Worm (Caenorhabditis elegans) whole organism, L1 larva: ENCODE measurements around the gene C16A3.2.
A peak's percentile ranks its signal among the peaks of the same experiment; 100 is the strongest.

ENCODE experiments used
- C04F5.9 ChIP-seq: sonication (generic microtip); optimal IDR thresholded peaks from 2 replicates; lab custom pipeline; 2016; ENCODE audit warnings: missing genetic modification characterization, missing compliant biosample characterization
- alr-1 ChIP-seq: fragments of 200-800 bp; sonication (Bioruptor generic); optimal IDR thresholded peaks from 2 replicates; lab custom pipeline; 2018; ENCODE audit warnings: borderline replicate concordance, mild to moderate bottlenecking, missing genetic modification characterization, missing compliant biosample characterization
- aly-2 ChIP-seq: fragments of 150-350 bp; optimal IDR thresholded peaks from 2 replicates; lab custom pipeline; 2014; ENCODE audit warnings: missing biosample characterization, missing genetic modification characterization
- ceh-63 ChIP-seq: fragments of 200-800 bp; sonication (Bioruptor generic); optimal IDR thresholded peaks from 2 replicates; lab custom pipeline; 2018; ENCODE audit warnings: mild to moderate bottlenecking, missing genetic modification characterization, missing compliant biosample characterization
- ceh-8 ChIP-seq: fragments of 200-800 bp; sonication (Bioruptor generic); optimal IDR thresholded peaks from 2 replicates; lab custom pipeline; 2018; ENCODE audit warnings: mild to moderate bottlenecking, missing genetic modification characterization, moderate library complexity, missing compliant biosample characterization
- ceh-88 ChIP-seq: fragments of 200-800 bp; sonication (Bioruptor generic); IDR thresholded peaks from 2 replicates; pipeline ENCODE4 v1.3.6; 2022; ENCODE audit warnings: missing genetic modification characterization, missing compliant biosample characterization
- ceh-90 ChIP-seq: sonication (generic microtip); optimal IDR thresholded peaks from 2 replicates; lab custom pipeline; 2016; ENCODE audit warnings: missing genetic modification characterization, missing compliant biosample characterization
- ces-1 ChIP-seq: fragments of 150-350 bp; optimal IDR thresholded peaks from 2 replicates; lab custom pipeline; 2014; ENCODE audit warnings: missing biosample characterization, missing genetic modification reagents, missing genetic modification characterization
- dpl-1 ChIP-seq, 3 experiments: fragments of 150-350 bp in 2 of 3; sonication (generic microtip) in 1 of 3; optimal IDR thresholded peaks; 2 replicates each; lab custom pipeline; 2014 to 2017; ENCODE audit warnings: missing biosample characterization in 3 of 3, missing genetic modification characterization in 3 of 3, missing genetic modification reagents in 3 of 3
- efl-1 ChIP-seq, 4 experiments: fragments of 150-350 bp; optimal IDR thresholded peaks in 3 of 4; peaks in 1 of 4; 1 replicate in 1 of 4; 2 replicates in 3 of 4; lab custom pipeline; 2014; ENCODE audit warnings: missing biosample characterization in 2 of 4, missing genetic modification characterization in 2 of 4, missing genetic modification reagents in 2 of 4
- efl-3 ChIP-seq: fragments of 200-800 bp; sonication (Bioruptor generic); optimal IDR thresholded peaks from 2 replicates; lab custom pipeline; 2018; ENCODE audit warnings: mild to moderate bottlenecking, missing genetic modification characterization, missing compliant biosample characterization
- egl-13 ChIP-seq: sonication (generic microtip); optimal IDR thresholded peaks from 2 replicates; lab custom pipeline; 2016; ENCODE audit warnings: missing genotype, missing genetic modification reagents, missing genetic modification characterization, missing compliant biosample characterization
- egl-27 ChIP-seq, 2 experiments: fragments of 150-350 bp in 1 of 2; sonication (generic microtip); optimal IDR thresholded peaks; 3 replicates each; lab custom pipeline; 2017 to 2018; ENCODE audit warnings: missing biosample characterization in 2 of 2, missing genetic modification characterization in 2 of 2, missing genetic modification reagents in 2 of 2
- fkh-4 ChIP-seq: sonication (generic microtip); optimal IDR thresholded peaks from 2 replicates; lab custom pipeline; 2016; ENCODE audit warnings: missing compliant biosample characterization, missing genetic modification characterization, borderline replicate concordance
- hlh-17 ChIP-seq: fragments of 200-800 bp; sonication (Bioruptor generic); optimal IDR thresholded peaks from 2 replicates; lab custom pipeline; 2018; ENCODE audit warnings: missing genetic modification characterization, mild to moderate bottlenecking, missing compliant biosample characterization, moderate library complexity, borderline replicate concordance
- hlh-4 ChIP-seq: sonication (generic microtip); optimal IDR thresholded peaks from 2 replicates; lab custom pipeline; 2016; ENCODE audit warnings: mild to moderate bottlenecking, missing genetic modification characterization, missing compliant biosample characterization
- hpl-2 ChIP-seq: fragments of 150-350 bp; optimal IDR thresholded peaks from 2 replicates; lab custom pipeline; 2014; ENCODE audit warnings: missing biosample characterization, missing genetic modification reagents, missing genetic modification characterization
- irx-1 ChIP-seq: sonication (generic microtip); optimal IDR thresholded peaks from 2 replicates; lab custom pipeline; 2016; ENCODE audit warnings: missing genetic modification characterization, missing compliant biosample characterization
- jun-1 ChIP-seq: fragments of 150-350 bp; optimal IDR thresholded peaks from 2 replicates; lab custom pipeline; 2014; ENCODE audit warnings: missing biosample characterization, missing genetic modification reagents, missing genetic modification characterization
- lin-14 ChIP-seq: fragments of 200-800 bp; sonication (Bioruptor generic); optimal IDR thresholded peaks from 2 replicates; lab custom pipeline; 2018; ENCODE audit warnings: mild to moderate bottlenecking, missing genetic modification characterization, moderate library complexity, missing compliant biosample characterization
- lin-15B ChIP-seq: fragments of 150-350 bp; sonication (generic microtip); optimal IDR thresholded peaks from 3 replicates; lab custom pipeline; 2014; ENCODE audit warnings: missing biosample characterization, missing genetic modification characterization
- lin-35 ChIP-seq, 2 experiments: fragments of 150-350 bp; optimal IDR thresholded peaks; 2 replicates each; lab custom pipeline; 2014; ENCODE audit warnings: missing biosample characterization in 2 of 2, missing genetic modification characterization in 2 of 2, missing genetic modification reagents in 2 of 2
- lir-3 ChIP-seq: sonication (generic microtip); optimal IDR thresholded peaks from 2 replicates; lab custom pipeline; 2016; ENCODE audit warnings: mild to moderate bottlenecking, missing genetic modification characterization, moderate library complexity, missing compliant biosample characterization; ENCODE audit not compliant: poor library complexity
- mab-9 ChIP-seq: fragments of 200-800 bp; sonication (Bioruptor generic); IDR thresholded peaks from 2 replicates; pipeline ENCODE4 v1.3.6; 2022; ENCODE audit warnings: missing genetic modification reagents, missing genetic modification characterization, missing compliant biosample characterization
- mdl-1 ChIP-seq, 2 experiments: fragments of 150-350 bp; optimal IDR thresholded peaks; 2 replicates each; lab custom pipeline; 2014 to 2017; ENCODE audit warnings: missing biosample characterization in 2 of 2, missing genetic modification characterization in 2 of 2, inconsistent platforms in 1 of 2
- mef-2 ChIP-seq: fragments of 150-350 bp; optimal IDR thresholded peaks from 2 replicates; lab custom pipeline; 2014; ENCODE audit warnings: missing biosample characterization, missing genetic modification characterization
- nhr-12 ChIP-seq: sonication (generic microtip); optimal IDR thresholded peaks from 2 replicates; lab custom pipeline; 2017; ENCODE audit warnings: missing biosample characterization, missing genetic modification characterization
- nhr-19 ChIP-seq: fragments of 200-800 bp; sonication (Bioruptor generic); conservative IDR thresholded peaks from 2 replicates; pipeline ENCODE4 v1.3.6; 2022; ENCODE audit warnings: missing genetic modification characterization, missing compliant biosample characterization
- nhr-20 ChIP-seq: sonication (generic microtip); optimal IDR thresholded peaks from 2 replicates; lab custom pipeline; 2016; ENCODE audit warnings: mild to moderate bottlenecking, missing genetic modification characterization, missing compliant biosample characterization
- nhr-28 ChIP-seq: fragments of 150-350 bp; optimal IDR thresholded peaks from 2 replicates; lab custom pipeline; 2014; ENCODE audit warnings: missing biosample characterization, missing genetic modification characterization
- nhr-71 ChIP-seq: sonication (generic microtip); optimal IDR thresholded peaks from 2 replicates; lab custom pipeline; 2016; ENCODE audit warnings: mild to moderate bottlenecking, missing genetic modification characterization, moderate library complexity, missing compliant biosample characterization
- nhr-76 ChIP-seq: sonication (generic microtip); optimal IDR thresholded peaks from 2 replicates; lab custom pipeline; 2017; ENCODE audit warnings: missing biosample characterization, missing genetic modification characterization
- nhr-77 ChIP-seq: fragments of 150-350 bp; optimal IDR thresholded peaks from 2 replicates; lab custom pipeline; 2014; ENCODE audit warnings: missing biosample characterization, missing genetic modification characterization
- nhr-84 ChIP-seq: sonication (generic microtip); optimal IDR thresholded peaks from 2 replicates; lab custom pipeline; 2017; ENCODE audit warnings: missing biosample characterization, missing genetic modification characterization
- nhr-85 ChIP-seq: sonication (generic microtip); peaks from one replicate; lab custom pipeline; 2016; ENCODE audit warnings: missing genetic modification characterization, inconsistent platforms, missing compliant biosample characterization
- nhr-90 ChIP-seq: sonication (generic microtip); optimal IDR thresholded peaks from 2 replicates; lab custom pipeline; 2016; ENCODE audit warnings: mild to moderate bottlenecking, missing genetic modification characterization, missing compliant biosample characterization; ENCODE audit not compliant: poor library complexity
- pax-3 ChIP-seq: fragments of 200-800 bp; sonication (Bioruptor generic); optimal IDR thresholded peaks from 2 replicates; lab custom pipeline; 2018; ENCODE audit warnings: mild to moderate bottlenecking, missing genetic modification characterization, moderate library complexity, missing compliant biosample characterization
- pqm-1 ChIP-seq: sonication (generic microtip); optimal IDR thresholded peaks from 3 replicates; lab custom pipeline; 2017; ENCODE audit warnings: missing biosample characterization, missing genetic modification characterization
- snpc-4 ChIP-seq: fragments of 150-350 bp; optimal IDR thresholded peaks from 2 replicates; lab custom pipeline; 2014; ENCODE audit warnings: missing biosample characterization, missing genetic modification characterization
- sox-4 ChIP-seq: sonication (generic microtip); optimal IDR thresholded peaks from 2 replicates; lab custom pipeline; 2016; ENCODE audit warnings: missing genetic modification characterization, missing compliant biosample characterization
- sup-37 ChIP-seq: fragments of 200-800 bp; sonication (Bioruptor generic); optimal IDR thresholded peaks from 2 replicates; lab custom pipeline; 2018; ENCODE audit warnings: mild to moderate bottlenecking, missing genetic modification characterization, missing compliant biosample characterization
- swsn-7 ChIP-seq: sonication (generic microtip); optimal IDR thresholded peaks from 2 replicates; lab custom pipeline; 2016; ENCODE audit warnings: missing genetic modification characterization, missing compliant biosample characterization
- unc-130 ChIP-seq: fragments of 150-350 bp; optimal IDR thresholded peaks from 2 replicates; lab custom pipeline; 2017; ENCODE audit warnings: missing biosample characterization, missing genetic modification characterization, inconsistent platforms
- unc-30 ChIP-seq: sonication (generic microtip); optimal IDR thresholded peaks from 2 replicates; lab custom pipeline; 2017; ENCODE audit warnings: missing biosample characterization, missing genetic modification characterization
- unc-62 ChIP-seq: fragments of 150-350 bp; optimal IDR thresholded peaks from 2 replicates; lab custom pipeline; 2014; ENCODE audit warnings: missing biosample characterization, missing genetic modification reagents, missing genetic modification characterization
- unc-98 ChIP-seq: fragments of 200-800 bp; sonication (Bioruptor generic); IDR thresholded peaks from 2 replicates; pipeline ENCODE4 v1.3.6; 2022; ENCODE audit warnings: missing genetic modification characterization, missing compliant biosample characterization
- vab-15 ChIP-seq: sonication (generic microtip); optimal IDR thresholded peaks from 2 replicates; lab custom pipeline; 2017; ENCODE audit warnings: missing genotype, mild to moderate bottlenecking, missing genetic modification characterization, missing compliant biosample characterization
- zip-4 ChIP-seq: fragments of 200-800 bp; sonication (Bioruptor generic); optimal IDR thresholded peaks from 2 replicates; lab custom pipeline; 2018; ENCODE audit warnings: mild to moderate bottlenecking, missing genetic modification characterization, moderate library complexity, missing compliant biosample characterization
- ztf-11 ChIP-seq, 2 experiments: sonication (generic microtip); optimal IDR thresholded peaks; 2 replicates each; lab custom pipeline; 2016 to 2017; ENCODE audit warnings: missing genetic modification characterization in 2 of 2, missing biosample characterization in 1 of 2, missing compliant biosample characterization in 1 of 2
- ztf-4 ChIP-seq: fragments of 150-350 bp; optimal IDR thresholded peaks from 2 replicates; lab custom pipeline; 2014; ENCODE audit warnings: missing biosample characterization, missing genetic modification characterization

C16A3.2 gene

ce11 chrIII:6420995-6421404 is 31.4 kb downstream of the C16A3.2 start (continued):
- peak; percentile 59 to 72 (median 69) for TF ChIP-seq dpl-1 (GFP tag; optimal IDR thresholded peaks at IDR 0.05; lab: Kevin White, UChicago)
- peak; percentile 91 for TF ChIP-seq mab-9
- TF ChIP-seq nhr-90 (tag; lab: Kevin White, UChicago) = peak; percentile 98
- peak; percentile 83 for TF ChIP-seq unc-130
- TF ChIP-seq ceh-63 (GFP tag; lab: Kevin White, UChicago) = no peak
- TF ChIP-seq egl-13 (tag; lab: Kevin White, UChicago) = peak; percentile 87
- TF ChIP-seq nhr-85 (tag; lab: Kevin White, UChicago) = peak; percentile 99
- TF ChIP-seq hpl-2 = peak; percentile 22
- TF ChIP-seq efl-1 (optimal IDR thresholded peaks at IDR 0.05; lab: Kevin White, UChicago) = peak; percentile 91 to 99
- TF ChIP-seq efl-1 (GFP tag; optimal IDR thresholded peaks at IDR 0.05 in 1 of 2; lab: Kevin White, UChicago) = peak; percentile 65 to 98
- peak; percentile 98 for TF ChIP-seq nhr-20 (tag; lab: Kevin White, UChicago)
- TF ChIP-seq fkh-4 (tag; lab: Kevin White, UChicago) = peak; percentile 77
- peak; percentile 61 for TF ChIP-seq efl-3 (GFP tag; lab: Kevin White, UChicago)
- peak; percentile 98 for TF ChIP-seq lin-14 (GFP tag; lab: Kevin White, UChicago)
- no peak for TF ChIP-seq nhr-84 (tag; lab: Kevin White, UChicago)
- no peak for TF ChIP-seq pqm-1 (tag; lab: Kevin White, UChicago)
- TF ChIP-seq mef-2 (tag; lab: Kevin White, UChicago) = peak; percentile 69
- peak; percentile 52 for TF ChIP-seq ceh-8 (GFP tag; lab: Kevin White, UChicago)
- peak; percentile 96 for TF ChIP-seq nhr-19 (GFP tag; lab: Robert Waterston, UW)
- TF ChIP-seq nhr-77 (tag; lab: Kevin White, UChicago) = peak; percentile 60
- TF ChIP-seq lin-15B (tag; lab: Kevin White, UChicago) = no peak
- TF ChIP-seq hlh-17 (GFP tag; lab: Kevin White, UChicago) = no peak
- TF ChIP-seq ceh-90 (tag; lab: Kevin White, UChicago) = no peak
- TF ChIP-seq mdl-1 (tag; optimal IDR thresholded peaks at IDR 0.05; lab: Kevin White, UChicago) = peak; percentile 68 to 98
- peak; percentile 87 for TF ChIP-seq irx-1 (tag; lab: Kevin White, UChicago)
- TF ChIP-seq lir-3 (tag; lab: Kevin White, UChicago) = peak; percentile 76
- TF ChIP-seq nhr-76 (tag; lab: Kevin White, UChicago) = no peak
- peak; percentile 69 for TF ChIP-seq aly-2 (tag; lab: Kevin White, UChicago)
- TF ChIP-seq unc-98 (GFP tag; lab: Robert Waterston, UW) = peak; percentile 85
- TF ChIP-seq nhr-12 = no peak
- no peak for TF ChIP-seq ces-1 (GFP tag; lab: Kevin White, UChicago)
- TF ChIP-seq unc-62 (GFP tag; lab: Kevin White, UChicago) = no peak
- peak; percentile 90 for TF ChIP-seq jun-1 (tag; lab: Kevin White, UChicago)
- peak; percentile 80 for TF ChIP-seq sox-4 (tag; lab: Kevin White, UChicago)
- TF ChIP-seq nhr-71 (tag; lab: Kevin White, UChicago) = peak; percentile 99
- TF ChIP-seq pax-3 = peak; percentile 88
- TF ChIP-seq lin-35 (GFP tag; optimal IDR thresholded peaks at IDR 0.05; lab: Kevin White, UChicago) = peak; percentile 76 to 81
- peak in 1 of 2 experiments; percentile 89 for TF ChIP-seq ztf-11 (tag; optimal IDR thresholded peaks at IDR 0.05; lab: Kevin White, UChicago)
- no peak for TF ChIP-seq unc-30 (tag; lab: Kevin White, UChicago)
- TF ChIP-seq alr-1 (tag; lab: Kevin White, UChicago) = no peak
- peak; percentile 89 for TF ChIP-seq ztf-4 (tag; lab: Kevin White, UChicago)
- peak; percentile 51 to 73 for TF ChIP-seq egl-27 (tag; optimal IDR thresholded peaks at IDR 0.05; lab: Kevin White, UChicago)
- TF ChIP-seq swsn-7 (tag; lab: Kevin White, UChicago) = peak; percentile 96
- peak; percentile 23 for TF ChIP-seq hlh-4 (tag; lab: Kevin White, UChicago)
- no peak for TF ChIP-seq nhr-28
- TF ChIP-seq vab-15 (tag; lab: Kevin White, UChicago) = peak; percentile 24
- TF ChIP-seq C04F5.9 (tag; lab: Kevin White, UChicago) = peak; percentile 76
- peak; percentile 73 for TF ChIP-seq snpc-4 (tag; lab: Kevin White, UChicago)
- TF ChIP-seq zip-4 (GFP tag; lab: Kevin White, UChicago) = peak; percentile 77
- TF ChIP-seq ceh-88 (GFP tag; lab: Robert Waterston, UW) = peak; percentile 80
- TF ChIP-seq sup-37 (GFP tag; lab: Kevin White, UChicago) = peak; percentile 77
